Worm (Caenorhabditis elegans) whole organism, L1 larva: ENCODE measurements around the gene C14A11.9.

Source experiments
- Y116A8C.19 ChIP-seq: sonication (generic microtip); optimal IDR thresholded peaks from 2 replicates; lab custom pipeline; 2016; ENCODE audit warnings: missing compliant biosample characterization, missing genetic modification characterization, borderline replicate concordance
- aha-1 ChIP-seq: fragments of 150-350 bp; optimal IDR thresholded peaks from 2 replicates; lab custom pipeline; 2014; ENCODE audit warnings: missing biosample characterization, missing genetic modification characterization
- efl-1 ChIP-seq, 4 experiments: fragments of 150-350 bp; optimal IDR thresholded peaks in 3 of 4; peaks in 1 of 4; 1 replicate in 1 of 4; 2 replicates in 3 of 4; lab custom pipeline; 2014; ENCODE audit warnings: missing biosample characterization in 2 of 4, missing genetic modification characterization in 2 of 4, missing genetic modification reagents in 2 of 4
- ets-5 ChIP-seq: fragments of 200-800 bp; sonication (Bioruptor generic); IDR thresholded peaks from 2 replicates; pipeline ENCODE4 v1.3.6; 2022; ENCODE audit warnings: missing genetic modification characterization, missing compliant biosample characterization
- fos-1 ChIP-seq: fragments of 150-350 bp; optimal IDR thresholded peaks from 2 replicates; lab custom pipeline; 2014; ENCODE audit warnings: missing biosample characterization, missing genetic modification characterization
- hlh-4 ChIP-seq: sonication (generic microtip); optimal IDR thresholded peaks from 2 replicates; lab custom pipeline; 2016; ENCODE audit warnings: mild to moderate bottlenecking, missing genetic modification characterization, missing compliant biosample characterization
- lin-13 ChIP-seq: fragments of 150-350 bp; optimal IDR thresholded peaks from 2 replicates; lab custom pipeline; 2014; ENCODE audit warnings: missing biosample characterization, missing genetic modification reagents, missing genetic modification characterization
- lin-14 ChIP-seq: fragments of 200-800 bp; sonication (Bioruptor generic); optimal IDR thresholded peaks from 2 replicates; lab custom pipeline; 2018; ENCODE audit warnings: mild to moderate bottlenecking, missing genetic modification characterization, moderate library complexity, missing compliant biosample characterization
- lin-15B ChIP-seq: fragments of 150-350 bp; sonication (generic microtip); optimal IDR thresholded peaks from 3 replicates; lab custom pipeline; 2014; ENCODE audit warnings: missing biosample characterization, missing genetic modification characterization
- lir-3 ChIP-seq: sonication (generic microtip); optimal IDR thresholded peaks from 2 replicates; lab custom pipeline; 2016; ENCODE audit warnings: mild to moderate bottlenecking, missing genetic modification characterization, moderate library complexity, missing compliant biosample characterization; ENCODE audit not compliant: poor library complexity
- nhr-11 ChIP-seq: fragments of 150-350 bp; optimal IDR thresholded peaks from 2 replicates; lab custom pipeline; 2014; ENCODE audit warnings: missing biosample characterization, missing genetic modification characterization
- nhr-12 ChIP-seq: sonication (generic microtip); optimal IDR thresholded peaks from 2 replicates; lab custom pipeline; 2017; ENCODE audit warnings: missing biosample characterization, missing genetic modification characterization
- nhr-19 ChIP-seq: fragments of 200-800 bp; sonication (Bioruptor generic); conservative IDR thresholded peaks from 2 replicates; pipeline ENCODE4 v1.3.6; 2022; ENCODE audit warnings: missing genetic modification characterization, missing compliant biosample characterization
- nhr-20 ChIP-seq: sonication (generic microtip); optimal IDR thresholded peaks from 2 replicates; lab custom pipeline; 2016; ENCODE audit warnings: mild to moderate bottlenecking, missing genetic modification characterization, missing compliant biosample characterization
- nhr-237 ChIP-seq: fragments of 150-350 bp; optimal IDR thresholded peaks from 2 replicates; lab custom pipeline; 2014; ENCODE audit warnings: missing biosample characterization, missing genetic modification characterization
- nhr-28 ChIP-seq: fragments of 150-350 bp; optimal IDR thresholded peaks from 2 replicates; lab custom pipeline; 2014; ENCODE audit warnings: missing biosample characterization, missing genetic modification characterization
- nhr-84 ChIP-seq: sonication (generic microtip); optimal IDR thresholded peaks from 2 replicates; lab custom pipeline; 2017; ENCODE audit warnings: missing biosample characterization, missing genetic modification characterization
- nhr-85 ChIP-seq: sonication (generic microtip); peaks from one replicate; lab custom pipeline; 2016; ENCODE audit warnings: missing genetic modification characterization, inconsistent platforms, missing compliant biosample characterization
- pax-3 ChIP-seq: fragments of 200-800 bp; sonication (Bioruptor generic); optimal IDR thresholded peaks from 2 replicates; lab custom pipeline; 2018; ENCODE audit warnings: mild to moderate bottlenecking, missing genetic modification characterization, moderate library complexity, missing compliant biosample characterization
- rnt-1 ChIP-seq: sonication (generic microtip); optimal IDR thresholded peaks from 2 replicates; lab custom pipeline; 2016; ENCODE audit warnings: mild to moderate bottlenecking, missing genetic modification characterization, moderate library complexity, missing compliant biosample characterization
- sox-4 ChIP-seq: sonication (generic microtip); optimal IDR thresholded peaks from 2 replicates; lab custom pipeline; 2016; ENCODE audit warnings: missing genetic modification characterization, missing compliant biosample characterization
- sptf-1 ChIP-seq: fragments of 150-350 bp; optimal IDR thresholded peaks from 2 replicates; lab custom pipeline; 2014; ENCODE audit warnings: missing biosample characterization, missing genetic modification characterization
- sup-37 ChIP-seq: fragments of 200-800 bp; sonication (Bioruptor generic); optimal IDR thresholded peaks from 2 replicates; lab custom pipeline; 2018; ENCODE audit warnings: mild to moderate bottlenecking, missing genetic modification characterization, missing compliant biosample characterization
- tbx-2 ChIP-seq: sonication (generic microtip); optimal IDR thresholded peaks from 2 replicates; lab custom pipeline; 2016; ENCODE audit warnings: missing genetic modification characterization, missing compliant biosample characterization
- tlp-1 ChIP-seq: fragments of 150-350 bp; optimal IDR thresholded peaks from 2 replicates; lab custom pipeline; 2014; ENCODE audit warnings: missing biosample characterization, missing genetic modification characterization
- unc-130 ChIP-seq: fragments of 150-350 bp; optimal IDR thresholded peaks from 2 replicates; lab custom pipeline; 2017; ENCODE audit warnings: missing biosample characterization, missing genetic modification characterization, inconsistent platforms
- unc-30 ChIP-seq: sonication (generic microtip); optimal IDR thresholded peaks from 2 replicates; lab custom pipeline; 2017; ENCODE audit warnings: missing biosample characterization, missing genetic modification characterization
- unc-62 ChIP-seq: fragments of 150-350 bp; optimal IDR thresholded peaks from 2 replicates; lab custom pipeline; 2014; ENCODE audit warnings: missing biosample characterization, missing genetic modification reagents, missing genetic modification characterization
- unc-86 ChIP-seq: sonication (generic microtip); optimal IDR thresholded peaks from 2 replicates; lab custom pipeline; 2016; ENCODE audit warnings: missing genetic modification characterization, missing compliant biosample characterization
- vab-15 ChIP-seq: sonication (generic microtip); optimal IDR thresholded peaks from 2 replicates; lab custom pipeline; 2017; ENCODE audit warnings: missing genotype, mild to moderate bottlenecking, missing genetic modification characterization, missing compliant biosample characterization
- xbp-1 ChIP-seq: sonication (generic microtip); optimal IDR thresholded peaks from 2 replicates; lab custom pipeline; 2016; ENCODE audit warnings: missing genetic modification characterization, missing compliant biosample characterization
- zip-4 ChIP-seq: fragments of 200-800 bp; sonication (Bioruptor generic); optimal IDR thresholded peaks from 2 replicates; lab custom pipeline; 2018; ENCODE audit warnings: mild to moderate bottlenecking, missing genetic modification characterization, moderate library complexity, missing compliant biosample characterization
- ztf-11 ChIP-seq, 2 experiments: sonication (generic microtip); optimal IDR thresholded peaks; 2 replicates each; lab custom pipeline; 2016 to 2017; ENCODE audit warnings: missing genetic modification characterization in 2 of 2, missing biosample characterization in 1 of 2, missing compliant biosample characterization in 1 of 2

The C14A11.9 gene

ce11 chrX:2794324-2794723, 15.1 kb downstream of the C14A11.9 start:
- TF ChIP-seq unc-130 (tag; lab: Kevin White, UChicago) (no peak), nhr-85 (tag; lab: Kevin White, UChicago) (peak; percentile 53), nhr-237 (tag; lab: Kevin White, UChicago) (no peak), lin-13 (GFP tag; lab: Kevin White, UChicago) (no peak), rnt-1 (tag; lab: Kevin White, UChicago) (no peak)

ce11 chrX:2793527-2793926, 15.9 kb downstream of the C14A11.9 start:
- TF ChIP-seq nhr-12 (tag; lab: Kevin White, UChicago) = no peak
- peak; percentile 53 for TF ChIP-seq nhr-85 (tag; lab: Kevin White, UChicago)
- TF ChIP-seq sptf-1 (tag; lab: Kevin White, UChicago) = no peak
- no peak for TF ChIP-seq lir-3 (tag; lab: Kevin White, UChicago)
- TF ChIP-seq fos-1 = no peak
- TF ChIP-seq pax-3 (tag; lab: Kevin White, UChicago) = no peak
- no peak for TF ChIP-seq sup-37 (GFP tag; lab: Kevin White, UChicago)
- peak; percentile 10 for TF ChIP-seq lin-14
- TF ChIP-seq efl-1 (optimal IDR thresholded peaks at IDR 0.05; lab: Kevin White, UChicago) = no peak
- TF ChIP-seq efl-1 (GFP tag; optimal IDR thresholded peaks at IDR 0.05 in 1 of 2; lab: Kevin White, UChicago) = peak in 1 of 2 experiments; percentile 90
- no peak for TF ChIP-seq nhr-28
- TF ChIP-seq ets-5 (GFP tag; lab: Robert Waterston, UW) = no peak
- TF ChIP-seq vab-15 (tag; lab: Kevin White, UChicago) = no peak
- no peak for TF ChIP-seq tlp-1
- TF ChIP-seq unc-86 (tag; lab: Kevin White, UChicago) = no peak
- TF ChIP-seq nhr-19 = no peak

- TF ChIP-seq nhr-237 (tag; lab: Kevin White, UChicago) (no peak), nhr-84 (tag; lab: Kevin White, UChicago) (no peak), lin-14 (peak; percentile 50), pax-3 (tag; lab: Kevin White, UChicago) (no peak), ztf-11 (tag; optimal IDR thresholded peaks at IDR 0.05; lab: Kevin White, UChicago) (no peak), unc-130 (tag; lab: Kevin White, UChicago) (no peak), rnt-1 (tag; lab: Kevin White, UChicago) (no peak), tbx-2 (no peak)
Measured at ce11 chrX:2777973-2778372, 31.5 kb downstream of the C14A11.9 start.

ce11 chrX:2776955-2777354, 32.5 kb downstream of the C14A11.9 start:
- TF ChIP-seq xbp-1 (tag; lab: Kevin White, UChicago) (no peak), unc-62 (GFP tag; lab: Kevin White, UChicago) (no peak), sptf-1 (tag; lab: Kevin White, UChicago) (no peak), lin-15B (tag; lab: Kevin White, UChicago) (no peak), vab-15 (tag; lab: Kevin White, UChicago) (no peak), efl-1 (optimal IDR thresholded peaks at IDR 0.05; lab: Kevin White, UChicago) (no peak), efl-1 (GFP tag; optimal IDR thresholded peaks at IDR 0.05 in 1 of 2; lab: Kevin White, UChicago) (no peak), hlh-4 (tag; lab: Kevin White, UChicago) (no peak), zip-4 (GFP tag; lab: Kevin White, UChicago) (no peak), unc-30 (tag; lab: Kevin White, UChicago) (no peak), sox-4 (no peak), sup-37 (GFP tag; lab: Kevin White, UChicago) (no peak), Y116A8C.19 (no peak), aha-1 (tag; lab: Kevin White, UChicago) (no peak), nhr-20 (tag; lab: Kevin White, UChicago) (no peak), nhr-12 (tag; lab: Kevin White, UChicago) (no peak)
- TF ChIP-seq, all 84 proteins: peak for 0

- TF ChIP-seq efl-1 (optimal IDR thresholded peaks at IDR 0.05; lab: Kevin White, UChicago) = no peak
- TF ChIP-seq efl-1 (GFP tag; optimal IDR thresholded peaks at IDR 0.05 in 1 of 2; lab: Kevin White, UChicago) = no peak
- TF ChIP-seq nhr-11 (tag; lab: Kevin White, UChicago) = no peak
- no peak for TF ChIP-seq nhr-84 (tag; lab: Kevin White, UChicago)
- TF ChIP-seq ztf-11 (tag; optimal IDR thresholded peaks at IDR 0.05; lab: Kevin White, UChicago) = no peak
Measured at ce11 chrX:2771742-2772141, 37.7 kb downstream of the C14A11.9 start, which contains the start of gene cgef-1. cgef-1 (plus strand) TSS chrX:2772042.
